Worm (Caenorhabditis elegans) whole organism, late embryonic: ENCODE results near the gene npr-42.
A peak's percentile ranks its signal among the peaks of the same experiment; 100 is the strongest.

Experiments
- C08G9.2 ChIP-seq: sonication (generic microtip); optimal IDR thresholded peaks from 2 replicates; lab custom pipeline; 2016; ENCODE audit warnings: mild to moderate bottlenecking, missing genetic modification characterization, moderate library complexity, missing compliant biosample characterization
- C38D4.7 ChIP-seq: fragments of 200-800 bp; sonication (Bioruptor generic); optimal IDR thresholded peaks from 2 replicates; lab custom pipeline; 2018; ENCODE audit warnings: mild to moderate bottlenecking, missing genetic modification characterization, moderate library complexity, missing compliant biosample characterization
- K09A11.1 ChIP-seq: sonication (generic microtip); optimal IDR thresholded peaks from 2 replicates; lab custom pipeline; 2017; ENCODE audit warnings: antibody characterized with exemption, mild to moderate bottlenecking, missing genetic modification characterization, missing compliant biosample characterization; ENCODE audit not compliant: insufficient read depth
- Y22D7AL.16 ChIP-seq: sonication (generic microtip); optimal IDR thresholded peaks from 2 replicates; lab custom pipeline; 2016; ENCODE audit warnings: missing genetic modification characterization, missing compliant biosample characterization
- ahr-1 ChIP-seq: sonication (generic microtip); optimal IDR thresholded peaks from 2 replicates; lab custom pipeline; 2016; ENCODE audit warnings: missing genetic modification characterization, missing compliant biosample characterization
- ama-1 ChIP-seq: fragments of 150-350 bp; optimal IDR thresholded peaks from 2 replicates; lab custom pipeline; 2014
- ceh-14 ChIP-seq: sonication (generic microtip); optimal IDR thresholded peaks from 2 replicates; lab custom pipeline; 2016; ENCODE audit warnings: missing genotype, missing genetic modification characterization, missing compliant biosample characterization
- ceh-18 ChIP-seq: sonication (generic microtip); optimal IDR thresholded peaks from 2 replicates; lab custom pipeline; 2016; ENCODE audit warnings: missing genetic modification characterization, missing compliant biosample characterization
- ceh-19 ChIP-seq: fragments of 200-800 bp; sonication (Bioruptor generic); optimal IDR thresholded peaks from 2 replicates; lab custom pipeline; 2018; ENCODE audit warnings: mild to moderate bottlenecking, missing genetic modification characterization, missing compliant biosample characterization
- ceh-22 ChIP-seq: sonication (generic microtip); optimal IDR thresholded peaks from 2 replicates; lab custom pipeline; 2017; ENCODE audit warnings: missing biosample characterization, missing genetic modification characterization
- ceh-24 ChIP-seq: sonication (generic microtip); optimal IDR thresholded peaks from 2 replicates; lab custom pipeline; 2016; ENCODE audit warnings: mild to moderate bottlenecking, missing genetic modification characterization, missing compliant biosample characterization
- ceh-31 ChIP-seq: sonication (generic microtip); optimal IDR thresholded peaks from 2 replicates; lab custom pipeline; 2016; ENCODE audit warnings: missing genetic modification characterization, missing compliant biosample characterization
- ceh-45 ChIP-seq: fragments of 200-800 bp; sonication (Bioruptor generic); IDR thresholded peaks from 2 replicates; pipeline ENCODE4 v1.3.6; 2022; ENCODE audit warnings: missing genetic modification reagents, missing genetic modification characterization, missing compliant biosample characterization
- ceh-48 ChIP-seq: sonication (generic microtip); optimal IDR thresholded peaks from 2 replicates; lab custom pipeline; 2016; ENCODE audit warnings: missing genetic modification characterization, inconsistent platforms, missing compliant biosample characterization
- ceh-6 ChIP-seq: fragments of 200-800 bp; sonication (Bioruptor generic); optimal IDR thresholded peaks from 2 replicates; lab custom pipeline; 2018; ENCODE audit warnings: mild to moderate bottlenecking, missing genetic modification characterization, missing compliant biosample characterization
- che-1 ChIP-seq: sonication (generic microtip); optimal IDR thresholded peaks from 2 replicates; lab custom pipeline; 2016; ENCODE audit warnings: mild to moderate bottlenecking, missing genetic modification characterization, missing compliant biosample characterization
- elt-2 ChIP-seq: sonication (generic microtip); optimal IDR thresholded peaks from 2 replicates; lab custom pipeline; 2016; ENCODE audit warnings: missing genetic modification reagents, missing genetic modification characterization, missing compliant biosample characterization
- elt-4 ChIP-seq: sonication (generic microtip); optimal IDR thresholded peaks from 2 replicates; lab custom pipeline; 2016; ENCODE audit warnings: missing genetic modification characterization, missing compliant biosample characterization
- ets-4 ChIP-seq: sonication (generic microtip); optimal IDR thresholded peaks from 2 replicates; lab custom pipeline; 2016; ENCODE audit warnings: missing genetic modification characterization, missing compliant biosample characterization
- fax-1 ChIP-seq: sonication (generic microtip); optimal IDR thresholded peaks from 2 replicates; lab custom pipeline; 2016; ENCODE audit warnings: missing genotype, missing genetic modification characterization, missing compliant biosample characterization
- fkh-10 ChIP-seq: fragments of 150-350 bp; optimal IDR thresholded peaks from 2 replicates; lab custom pipeline; 2014; ENCODE audit warnings: missing biosample characterization, missing genetic modification reagents, missing genetic modification characterization
- fkh-6 ChIP-seq: sonication (generic microtip); optimal IDR thresholded peaks from 2 replicates; lab custom pipeline; 2016; ENCODE audit warnings: missing genetic modification characterization, missing compliant biosample characterization
- gmeb-2 ChIP-seq: sonication (generic microtip); optimal IDR thresholded peaks from 2 replicates; lab custom pipeline; 2016; ENCODE audit warnings: missing genetic modification characterization, inconsistent platforms, missing compliant biosample characterization
- madf-2 ChIP-seq: sonication (generic microtip); optimal IDR thresholded peaks from 2 replicates; lab custom pipeline; 2017; ENCODE audit warnings: missing genetic modification characterization, missing compliant biosample characterization
- mec-3 ChIP-seq: sonication (generic microtip); optimal IDR thresholded peaks from 2 replicates; lab custom pipeline; 2016; ENCODE audit warnings: borderline replicate concordance, missing genetic modification characterization, missing compliant biosample characterization
- nhr-11 ChIP-seq: fragments of 150-350 bp; optimal IDR thresholded peaks from 2 replicates; lab custom pipeline; 2014; ENCODE audit warnings: missing biosample characterization, missing genetic modification characterization
- nhr-232 ChIP-seq: sonication (generic microtip); optimal IDR thresholded peaks from 2 replicates; lab custom pipeline; 2016; ENCODE audit warnings: missing genetic modification characterization, missing compliant biosample characterization
- npax-4 ChIP-seq: sonication (generic microtip); optimal IDR thresholded peaks from 2 replicates; lab custom pipeline; 2016; ENCODE audit warnings: missing genetic modification characterization, missing compliant biosample characterization
- odd-2 ChIP-seq: sonication (generic microtip); optimal IDR thresholded peaks from 2 replicates; lab custom pipeline; 2017; ENCODE audit warnings: antibody characterized with exemption, mild to moderate bottlenecking, missing genetic modification characterization, missing compliant biosample characterization
- pag-3 ChIP-seq: sonication (generic microtip); optimal IDR thresholded peaks from 2 replicates; lab custom pipeline; 2016; ENCODE audit warnings: missing compliant biosample characterization, missing genetic modification characterization, borderline replicate concordance
- pat-9 ChIP-seq: fragments of 200-800 bp; sonication (Bioruptor generic); optimal IDR thresholded peaks from 2 replicates; lab custom pipeline; 2018; ENCODE audit warnings: mild to moderate bottlenecking, missing genetic modification characterization, moderate library complexity, missing compliant biosample characterization
- pax-1 ChIP-seq: fragments of 150-350 bp; optimal IDR thresholded peaks from 2 replicates; lab custom pipeline; 2014; ENCODE audit warnings: missing biosample characterization, missing genetic modification characterization
- pha-2 ChIP-seq: sonication (generic microtip); optimal IDR thresholded peaks from 2 replicates; lab custom pipeline; 2017; ENCODE audit warnings: mild to moderate bottlenecking, missing genetic modification characterization, missing compliant biosample characterization
- pha-4 ChIP-seq: fragments of 150-350 bp; optimal IDR thresholded peaks from 2 replicates; lab custom pipeline; 2018; ENCODE audit warnings: missing biosample characterization, missing genetic modification reagents, missing genetic modification characterization
- pros-1 ChIP-seq: fragments of 150-350 bp; optimal IDR thresholded peaks from 2 replicates; lab custom pipeline; 2014; ENCODE audit warnings: missing biosample characterization, missing genetic modification reagents, missing genetic modification characterization
- rnt-1 ChIP-seq: sonication (generic microtip); optimal IDR thresholded peaks from 2 replicates; lab custom pipeline; 2016; ENCODE audit warnings: missing genetic modification characterization, missing compliant biosample characterization
- sdc-2 ChIP-seq: sonication (generic microtip); optimal IDR thresholded peaks from 2 replicates; lab custom pipeline; 2016; ENCODE audit warnings: missing genotype, missing genetic modification characterization, missing compliant biosample characterization
- sox-4 ChIP-seq: sonication (generic microtip); optimal IDR thresholded peaks from 2 replicates; lab custom pipeline; 2017; ENCODE audit warnings: mild to moderate bottlenecking, missing genetic modification characterization, inconsistent platforms, missing compliant biosample characterization
- syd-9 ChIP-seq: sonication (generic microtip); optimal IDR thresholded peaks from 2 replicates; lab custom pipeline; 2016; ENCODE audit warnings: mild to moderate bottlenecking, missing genetic modification characterization, moderate library complexity, missing compliant biosample characterization
- tbx-2 ChIP-seq: sonication (generic microtip); optimal IDR thresholded peaks from 2 replicates; lab custom pipeline; 2016; ENCODE audit warnings: missing genetic modification characterization, missing compliant biosample characterization
- ttx-3 ChIP-seq: sonication (generic microtip); optimal IDR thresholded peaks from 2 replicates; lab custom pipeline; 2016; ENCODE audit warnings: missing genetic modification reagents, missing genetic modification characterization, missing compliant biosample characterization
- unc-3 ChIP-seq, 2 experiments: fragments of 200-800 bp in 1 of 2; sonication (Bioruptor generic) in 1 of 2; sonication (generic microtip) in 1 of 2; conservative IDR thresholded peaks in 1 of 2; optimal IDR thresholded peaks in 1 of 2; 2 replicates each; pipeline versions ENCODE4 v1.3.6 to Lab custom; 2016 to 2022; ENCODE audit warnings: missing compliant biosample characterization in 2 of 2, missing genetic modification characterization in 2 of 2, missing genetic modification reagents in 1 of 2
- unc-42 ChIP-seq: sonication (generic microtip); optimal IDR thresholded peaks from 2 replicates; lab custom pipeline; 2016; ENCODE audit warnings: missing genotype, missing genetic modification characterization, missing compliant biosample characterization

npr-42 gene

DNA sequence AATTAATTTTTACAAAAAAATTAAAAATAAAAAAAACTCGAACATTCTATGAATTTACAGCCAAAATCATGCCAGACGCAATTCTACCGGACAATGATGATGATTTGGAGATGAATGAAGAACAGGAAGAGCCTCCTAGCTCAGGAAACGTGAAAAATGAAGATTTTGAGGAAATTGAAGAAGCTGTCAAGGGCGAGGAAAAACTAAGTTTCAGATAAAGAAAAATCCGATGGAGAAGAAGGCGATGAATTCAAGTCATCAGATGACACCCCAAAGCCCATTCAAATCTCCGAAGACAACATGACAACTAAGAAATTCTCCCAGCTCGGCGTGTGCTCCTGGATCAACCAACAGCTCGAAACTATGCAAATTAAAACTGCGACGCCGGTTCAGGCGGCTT, 45.8 kb downstream of the npr-42 start, which contains the start of gene Y52E8A.1:
TSS of gene Y52E8A.1 (plus strand) at position 301 of the 400 bp plus-strand sequence.
- no peak for TF ChIP-seq ceh-19
- no peak for TF ChIP-seq fkh-10
- TF ChIP-seq sdc-2 (tag; lab: Kevin White, UChicago) = no peak
- TF ChIP-seq che-1 (tag; lab: Kevin White, UChicago) = no peak
- TF ChIP-seq sox-4 (tag; lab: Kevin White, UChicago) = no peak
- TF ChIP-seq C08G9.2 (tag; lab: Kevin White, UChicago) = no peak
- no peak for TF ChIP-seq odd-2 (tag; lab: Kevin White, UChicago)
- TF ChIP-seq pha-2 (tag; lab: Kevin White, UChicago) = no peak
- no peak for TF ChIP-seq mec-3 (tag; lab: Kevin White, UChicago)
- no peak for TF ChIP-seq nhr-11
- TF ChIP-seq C38D4.7 (GFP tag; lab: Kevin White, UChicago) = no peak
- TF ChIP-seq fkh-6 (tag; lab: Kevin White, UChicago) = no peak
- TF ChIP-seq ceh-48 (tag; lab: Kevin White, UChicago) = no peak
- TF ChIP-seq ceh-31 (tag; lab: Kevin White, UChicago) = no peak
- no peak for TF ChIP-seq ceh-22 (tag; lab: Kevin White, UChicago)
- TF ChIP-seq rnt-1 (tag; lab: Kevin White, UChicago) = no peak
- TF ChIP-seq unc-42 (tag; lab: Kevin White, UChicago) = no peak
- TF ChIP-seq pag-3 (tag; lab: Kevin White, UChicago) = no peak
- no peak for TF ChIP-seq ceh-6
- no peak for TF ChIP-seq pha-4 (tag; lab: Kevin White, UChicago)

DNA sequence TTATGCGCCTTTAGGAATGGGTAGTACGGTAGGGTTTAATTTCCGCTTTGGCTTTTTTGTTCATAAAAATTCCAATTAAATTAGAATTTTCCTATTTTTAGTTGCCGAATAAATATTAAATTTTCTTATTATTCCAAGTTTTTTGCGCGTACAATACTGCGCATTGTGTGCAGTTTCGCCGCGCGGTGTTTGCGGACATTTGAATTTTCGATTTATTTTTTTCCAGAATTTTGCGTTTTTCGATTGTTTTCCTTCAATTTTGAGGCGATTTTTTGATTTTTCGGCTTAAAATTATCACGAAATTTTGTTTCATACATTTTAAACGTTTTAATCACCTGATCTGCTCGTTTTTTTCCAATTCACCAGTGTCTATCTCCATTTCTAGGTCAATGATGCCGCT, 46.9 kb downstream of the npr-42 start, which contains the start of gene H20J04.6:
TSS of gene H20J04.6 (plus strand) at position 386 of the 400 bp plus-strand sequence.
- TF ChIP-seq K09A11.1 (tag; lab: Kevin White, UChicago) (no peak), unc-42 (tag; lab: Kevin White, UChicago) (peak; percentile 25)

DNA sequence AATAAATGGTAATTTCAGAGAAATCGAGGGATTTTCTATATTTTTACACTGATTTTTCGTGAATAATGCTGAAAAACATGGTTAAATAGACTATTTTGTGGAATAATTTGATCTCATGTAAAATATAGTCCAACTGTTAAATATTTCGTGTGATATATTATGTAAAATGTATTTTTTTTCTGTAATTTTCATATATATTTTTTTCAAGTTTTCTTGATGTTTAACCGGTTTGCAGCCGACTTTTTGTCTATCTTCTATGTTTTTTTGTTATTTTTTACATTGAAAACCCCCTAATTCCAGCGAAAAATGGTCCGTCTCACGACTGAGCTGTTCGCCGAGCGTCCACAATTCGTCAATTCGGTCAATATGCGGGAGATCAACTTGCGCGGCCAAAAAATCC, 48.1 kb downstream of the npr-42 start, which contains the start of gene mog-2:
TSS of gene mog-2 (plus strand) at position 301 of the 400 bp plus-strand sequence.
- TF ChIP-seq ets-4 (no peak), fkh-6 (tag; lab: Kevin White, UChicago) (no peak), syd-9 (tag; lab: Kevin White, UChicago) (no peak), ceh-45 (no peak), nhr-232 (tag; lab: Kevin White, UChicago) (no peak), ceh-48 (tag; lab: Kevin White, UChicago) (no peak), sox-4 (tag; lab: Kevin White, UChicago) (no peak), ahr-1 (tag; lab: Kevin White, UChicago) (no peak), C08G9.2 (tag; lab: Kevin White, UChicago) (no peak), gmeb-2 (tag; lab: Kevin White, UChicago) (no peak), npax-4 (tag; lab: Kevin White, UChicago) (no peak), ceh-14 (tag; lab: Kevin White, UChicago) (no peak), elt-4 (no peak), ceh-18 (tag; lab: Kevin White, UChicago) (no peak), pha-2 (tag; lab: Kevin White, UChicago) (no peak)

DNA sequence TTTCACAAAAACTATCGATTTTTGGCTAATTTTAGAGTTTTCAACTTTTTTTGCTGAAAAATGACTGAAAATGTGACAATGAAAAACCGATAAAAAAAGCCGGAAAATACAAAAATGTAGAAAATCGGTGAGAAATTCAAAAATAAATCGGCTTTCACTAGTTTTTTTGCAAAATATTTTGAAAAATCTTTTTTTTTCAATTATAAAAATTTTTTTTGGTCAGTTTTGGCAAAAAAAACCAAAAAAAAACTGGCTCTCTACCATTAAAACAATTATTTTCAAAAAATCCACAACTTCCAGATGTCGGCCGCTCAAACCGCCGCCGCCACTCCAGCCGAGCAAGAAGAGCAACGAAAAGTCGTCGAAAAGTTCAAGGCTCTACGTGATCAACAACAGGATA, 50.4 kb downstream of the npr-42 start, which contains the start of gene pfd-2:
TSS of gene pfd-2 (plus strand) at position 301 of the 400 bp plus-strand sequence.
- TF ChIP-seq unc-3 (GFP tag; conservative IDR thresholded peaks at IDR 0.05; lab: Robert Waterston, UW) (no peak), unc-3 (tag; optimal IDR thresholded peaks at IDR 0.05; lab: Kevin White, UChicago) (no peak), unc-42 (tag; lab: Kevin White, UChicago) (no peak), odd-2 (tag; lab: Kevin White, UChicago) (no peak), pat-9 (tag; lab: Kevin White, UChicago) (no peak), ceh-31 (tag; lab: Kevin White, UChicago) (no peak), sox-4 (tag; lab: Kevin White, UChicago) (no peak), pros-1 (tag; lab: Kevin White, UChicago) (no peak), elt-2 (tag; lab: Kevin White, UChicago) (no peak), ttx-3 (no peak), nhr-11 (no peak), ceh-24 (tag; lab: Kevin White, UChicago) (no peak), Y22D7AL.16 (no peak), fax-1 (no peak), C38D4.7 (GFP tag; lab: Kevin White, UChicago) (no peak), tbx-2 (tag; lab: Kevin White, UChicago) (no peak), pax-1 (tag; lab: Kevin White, UChicago) (no peak), ceh-14 (tag; lab: Kevin White, UChicago) (no peak), mec-3 (tag; lab: Kevin White, UChicago) (no peak), madf-2 (tag; lab: Kevin White, UChicago) (no peak), ama-1 (lab: Kevin White, UChicago) (no peak)
